Worm (Caenorhabditis elegans) whole organism, midembryonic: ENCODE results near the gene nsy-4.
"Not testable (repeated sequence)": the region's sequence is repeated elsewhere in the genome, so short reads cannot be mapped to it uniquely, and the experiment has no call there.

Experiments used
- cog-1 ChIP-seq: sonication (generic microtip); optimal IDR thresholded peaks from 2 replicates; lab custom pipeline; 2016; ENCODE audit warnings: missing genetic modification characterization, missing compliant biosample characterization
- flt-1 ChIP-seq: fragments of 200-800 bp; sonication (Bioruptor generic); IDR thresholded peaks from 2 replicates; pipeline ENCODE4 v1.3.6; 2022; ENCODE audit warnings: missing genetic modification characterization, missing compliant biosample characterization
- ztf-23 ChIP-seq: fragments of 200-800 bp; sonication (Bioruptor generic); IDR thresholded peaks from 2 replicates; pipeline ENCODE4 v1.3.6; 2022; ENCODE audit warnings: missing genetic modification reagents, missing genetic modification characterization, missing compliant biosample characterization

- 0 out of 2 replicates have a peak, but pooled peaks have one; percentile 45 for TF ChIP-seq flt-1 (GFP tag; lab: Robert Waterston, UW)
- TF ChIP-seq cog-1, result not testable (repeated sequence)
- TF ChIP-seq ztf-23 (GFP tag; lab: Robert Waterston, UW), result 0 out of 2 replicates have a peak, but pooled peaks have one; percentile 65
These were observed 47.5 kb upstream of the nsy-4 start, which contains the start of gene M70.5 for ce11 chrIV:2275545-2275944.
